Worm (Caenorhabditis elegans): Measurements from ENCODE around the gene T05B9.2.

Gene T05B9.2

ce11 chrII:11237099-11237498 is 18.5 kb upstream of the T05B9.2 start, which contains the start of gene fndc-1 (continued):
- no peak for TF ChIP-seq attf-3 (GFP tag; conservative IDR thresholded peaks at IDR 0.05)
- 0 out of 2 replicates have a peak, but pooled peaks have one; percentile 24 for TF ChIP-seq nfya-2 (GFP tag; IDR thresholded peaks at IDR 0.05)
- peak; percentile 5 for TF ChIP-seq tbp1 (GFP tag; optimal IDR thresholded peaks at IDR 0.05)
- TF ChIP-seq F23B12.7 (tag; optimal IDR thresholded peaks at IDR 0.05; ENCODE audit: insufficient read depth) = no peak
- TF ChIP-seq hsf-1 (GFP tag; IDR thresholded peaks at IDR 0.05) = peak; percentile 62
- TF ChIP-seq mel-28 (tag; optimal IDR thresholded peaks at IDR 0.05; ENCODE audit: borderline replicate concordance) = no peak
- no peak for TF ChIP-seq C06A6.2 (GFP tag; conservative IDR thresholded peaks at IDR 0.05)
- TF ChIP-seq ceh-79 (tag; optimal IDR thresholded peaks at IDR 0.05) = no peak
- no peak for TF ChIP-seq ztf-6 (GFP tag; IDR thresholded peaks at IDR 0.05)
- no peak for TF ChIP-seq tlf-1 (GFP tag; optimal IDR thresholded peaks at IDR 0.05)
- TF ChIP-seq ceh-58 (GFP tag; IDR thresholded peaks at IDR 0.05) = no peak
- TF ChIP-seq hlh-26 (GFP tag; conservative IDR thresholded peaks at IDR 0.05) = no peak
- TF ChIP-seq tbx-9 (tag; optimal IDR thresholded peaks at IDR 0.05; ENCODE audit: borderline replicate concordance) = no peak
- TF ChIP-seq ama-1 (optimal IDR thresholded peaks at IDR 0.05) = no peak
- peak in 1 of 2 experiments; percentile 6 for TF ChIP-seq ama-1 (GFP tag; optimal IDR thresholded peaks at IDR 0.05)
- TF ChIP-seq hmg-20 (GFP tag; IDR thresholded peaks at IDR 0.05) = no peak
- TF ChIP-seq lin-26 (GFP tag; IDR thresholded peaks at IDR 0.05) = peak; percentile 22; the same call in 1 of the 2 replicates
- TF ChIP-seq nhr-120 (GFP tag; IDR thresholded peaks at IDR 0.05) = no peak
- peak; percentile 37; the same call in 1 of the 2 replicates for TF ChIP-seq mcd-1 (GFP tag; IDR thresholded peaks at IDR 0.05)

- TF ChIP-seq him-1 (tag; optimal IDR thresholded peaks at IDR 0.05) = no peak
- no peak for TF ChIP-seq hlh-12 (tag; optimal IDR thresholded peaks at IDR 0.05)
- TF ChIP-seq F57C9.4 (tag; optimal IDR thresholded peaks at IDR 0.05) = no peak
- TF ChIP-seq hlh-26 (GFP tag; conservative IDR thresholded peaks at IDR 0.05) = no peak
- TF ChIP-seq Y95B8A.8 (GFP tag; IDR thresholded peaks at IDR 0.05) = peak; percentile 77; the same call in 1 of the 2 replicates
- no peak for TF ChIP-seq ceh-40 (GFP tag; IDR thresholded peaks at IDR 0.05)
- TF ChIP-seq cebp-2 (GFP tag; IDR thresholded peaks at IDR 0.05) = no peak
- peak; percentile 83 for TF ChIP-seq snpc-1.1 (tag; optimal IDR thresholded peaks at IDR 0.05; ENCODE audit: insufficient read depth)
- TF ChIP-seq hrde-1 (tag; optimal IDR thresholded peaks at IDR 0.05; ENCODE audit: borderline replicate concordance) = no peak
- TF ChIP-seq F49E8.2 (tag; optimal IDR thresholded peaks at IDR 0.05; ENCODE audit: insufficient read depth) = peak; percentile 66
- TF ChIP-seq F55B11.4 (tag; optimal IDR thresholded peaks at IDR 0.05; ENCODE audit: borderline replicate concordance, insufficient read depth) = no peak
- TF ChIP-seq fkh-3 (tag; optimal IDR thresholded peaks at IDR 0.05) = no peak
- TF ChIP-seq Y67H2A.10 (GFP tag; conservative IDR thresholded peaks at IDR 0.05) = peak; percentile 45; the same call in 1 of the 2 replicates
- TF ChIP-seq Y53F4B.3 (GFP tag; IDR thresholded peaks at IDR 0.05) = no peak
- TF ChIP-seq mes-4 (tag; optimal IDR thresholded peaks at IDR 0.05) = no peak
- TF ChIP-seq Y56A3A.18 (GFP tag; IDR thresholded peaks at IDR 0.05) = no peak
- TF ChIP-seq T07F8.4 (tag; optimal IDR thresholded peaks at IDR 0.05) = no peak
- TF ChIP-seq aptf-2 (GFP tag; conservative IDR thresholded peaks at IDR 0.05) = no peak
- no peak for TF ChIP-seq chd-7 (tag; optimal IDR thresholded peaks at IDR 0.05)
- TF ChIP-seq lin-40 (tag; optimal IDR thresholded peaks at IDR 0.05) = no peak
- TF ChIP-seq die-1 (tag; optimal IDR thresholded peaks at IDR 0.05) = no peak
- no peak for TF ChIP-seq F10E7.11 (tag; optimal IDR thresholded peaks at IDR 0.05)
- TF ChIP-seq ama-1 (optimal IDR thresholded peaks at IDR 0.05) = no peak
- no peak for TF ChIP-seq ama-1 (GFP tag; optimal IDR thresholded peaks at IDR 0.05)
- TF ChIP-seq nfya-1 (tag; optimal IDR thresholded peaks at IDR 0.05; ENCODE audit: borderline replicate concordance, insufficient read depth) = no peak
- TF ChIP-seq nhr-179 (tag; optimal IDR thresholded peaks at IDR 0.05) = no peak
- TF ChIP-seq ceh-100 (GFP tag; IDR thresholded peaks at IDR 0.05) = peak; percentile 62; the same call in 1 of the 2 replicates
- TF ChIP-seq B0261.1 (tag; optimal IDR thresholded peaks at IDR 0.05) = no peak
- TF ChIP-seq ets-4 (GFP tag; optimal IDR thresholded peaks at IDR 0.05) = no peak
- TF ChIP-seq K12H6.12 (tag; optimal IDR thresholded peaks at IDR 0.05) = peak; percentile 48
These were observed 16.6 kb upstream of the T05B9.2 start, which contains the start of the genes rpn-9 and T06D8.9 for ce11 chrII:11238869-11239647. TSS of gene rpn-9 (minus strand) at chrII:11238919. TSS of gene T06D8.9 (plus strand) at chrII:11239597.
